Worm (Caenorhabditis elegans): Measurements from ENCODE around the gene ZK897.10.

ZK897.10 gene

DNA sequence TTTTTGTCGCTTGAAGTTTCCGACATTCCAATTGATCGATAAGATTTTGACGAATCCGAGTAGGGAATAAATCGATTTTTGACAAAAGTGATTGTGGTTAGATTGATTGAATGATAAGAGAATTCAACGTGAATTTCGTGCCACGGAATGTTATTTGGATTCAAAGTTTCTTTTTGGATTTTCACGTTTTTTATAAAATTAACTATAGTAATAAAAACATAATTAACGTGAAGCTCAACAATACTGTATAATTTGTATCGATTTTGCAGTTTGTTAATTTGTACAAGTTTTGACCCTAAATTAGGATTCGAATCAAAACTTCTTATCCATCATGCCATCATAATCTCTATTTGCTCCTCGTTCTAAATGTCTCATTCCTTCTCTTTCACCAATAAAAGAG, 20.4 kb upstream of the ZK897.10 start, which contains the start of gene C36H8.1:
C36H8.1 (minus strand) TSS at position 101 of the 400 bp plus-strand sequence.
- no peak for TF ChIP-seq ham-2 (GFP tag; optimal IDR thresholded peaks at IDR 0.05)
- no peak for TF ChIP-seq flh-1 (GFP tag; optimal IDR thresholded peaks at IDR 0.05)
- TF ChIP-seq pha-4 (tag; optimal IDR thresholded peaks at IDR 0.05): no peak
- no peak for TF ChIP-seq unc-120 (tag; optimal IDR thresholded peaks at IDR 0.05; ENCODE audit: poor library complexity, severe bottlenecking)
- no peak for TF ChIP-seq unc-62 (GFP tag; optimal IDR thresholded peaks at IDR 0.05)
- no peak for TF ChIP-seq ceh-43 (GFP tag; optimal IDR thresholded peaks at IDR 0.05)
- no peak for TF ChIP-seq tbx-8 (GFP tag; optimal IDR thresholded peaks at IDR 0.05)
- no peak for TF ChIP-seq nhr-28 (tag; optimal IDR thresholded peaks at IDR 0.05)
- TF ChIP-seq ztf-11 (tag; optimal IDR thresholded peaks at IDR 0.05): no peak
- TF ChIP-seq snpc-4 (tag; optimal IDR thresholded peaks at IDR 0.05): no peak
- TF ChIP-seq unc-39 (tag; optimal IDR thresholded peaks at IDR 0.05): no peak

DNA sequence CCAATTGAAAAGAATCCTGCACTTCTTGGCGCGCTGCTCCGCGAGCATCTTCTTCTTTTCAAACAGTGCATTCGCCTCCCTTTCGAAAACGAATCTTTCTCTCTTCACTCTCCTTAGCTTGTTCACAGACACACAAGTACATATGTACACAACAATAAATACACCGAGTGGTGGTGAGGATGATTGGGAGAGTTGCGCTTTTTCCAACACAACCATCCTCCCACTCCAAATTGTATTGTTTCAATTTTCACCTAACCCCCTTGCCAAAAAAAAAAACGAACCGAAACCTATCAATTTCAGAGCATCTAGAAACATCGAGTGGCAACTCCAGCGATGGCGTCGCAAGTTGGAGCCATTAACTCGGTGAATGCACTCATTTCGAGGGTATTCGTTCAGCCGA, 18.9 kb upstream of the ZK897.10 start, which contains the start of gene inx-6:
inx-6 (plus strand) TSS at position 301 of the 400 bp plus-strand sequence.
- no peak for TF ChIP-seq ceh-39 (tag; optimal IDR thresholded peaks at IDR 0.05)
- no peak for TF ChIP-seq nhr-28 (tag; optimal IDR thresholded peaks at IDR 0.05)
- TF ChIP-seq flh-1 (GFP tag; optimal IDR thresholded peaks at IDR 0.05): no peak
- no peak for TF ChIP-seq elt-3 (tag; optimal IDR thresholded peaks at IDR 0.05)
- no peak for TF ChIP-seq ces-1 (GFP tag; optimal IDR thresholded peaks at IDR 0.05)
- TF ChIP-seq mls-2 (tag; optimal IDR thresholded peaks at IDR 0.05): no peak
- no peak for TF ChIP-seq ceh-83 (GFP tag; optimal IDR thresholded peaks at IDR 0.05)
- TF ChIP-seq nhr-76 (tag; optimal IDR thresholded peaks at IDR 0.05): no peak
- no peak for TF ChIP-seq sptf-1 (tag; optimal IDR thresholded peaks at IDR 0.05)
- TF ChIP-seq ham-2 (GFP tag; optimal IDR thresholded peaks at IDR 0.05): no peak
- TF ChIP-seq unc-62 (GFP tag; optimal IDR thresholded peaks at IDR 0.05): no peak
- TF ChIP-seq bed-3 (GFP tag; optimal IDR thresholded peaks at IDR 0.05): no peak
- TF ChIP-seq mep-1 (tag; optimal IDR thresholded peaks at IDR 0.05): no peak
- TF ChIP-seq snpc-4 (tag; optimal IDR thresholded peaks at IDR 0.05): no peak
- no peak for TF ChIP-seq tbx-8 (GFP tag; optimal IDR thresholded peaks at IDR 0.05)
- TF ChIP-seq nhr-2 (tag; optimal IDR thresholded peaks at IDR 0.05): no peak
- no peak for TF ChIP-seq mab-5 (tag; optimal IDR thresholded peaks at IDR 0.05)
- no peak for TF ChIP-seq nhr-12 (tag; optimal IDR thresholded peaks at IDR 0.05)
- TF ChIP-seq sem-2 (GFP tag; optimal IDR thresholded peaks at IDR 0.05): no peak
- TF ChIP-seq M03D4.4 (tag; optimal IDR thresholded peaks at IDR 0.05): no peak

DNA sequence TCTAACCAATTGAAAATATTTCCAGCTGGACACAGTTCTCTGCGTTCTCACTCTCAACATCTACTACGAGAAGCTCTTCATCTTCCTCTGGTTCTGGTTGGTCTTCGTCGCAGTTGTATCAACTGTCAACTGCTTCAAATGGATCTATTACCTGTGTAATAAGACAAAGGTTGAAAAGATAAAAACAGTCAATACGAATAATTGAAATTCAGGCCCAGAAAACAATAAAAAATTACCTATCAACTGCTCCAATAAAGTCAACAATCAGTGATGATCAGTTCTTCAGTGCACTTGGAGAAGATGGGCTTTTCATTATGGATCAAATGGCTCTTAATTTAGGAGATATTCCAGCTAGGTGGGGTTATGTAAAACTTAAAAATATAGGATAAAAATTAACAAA, 16.4 kb upstream of the ZK897.10 start:
- TF ChIP-seq mls-2 (tag; optimal IDR thresholded peaks at IDR 0.05): no peak
- TF ChIP-seq zip-8 (tag; optimal IDR thresholded peaks at IDR 0.05): no peak
- TF ChIP-seq M03D4.4 (tag; optimal IDR thresholded peaks at IDR 0.05): no peak
- no peak for TF ChIP-seq lsy-2 (tag; optimal IDR thresholded peaks at IDR 0.05)
- no peak for TF ChIP-seq elt-1 (tag; optimal IDR thresholded peaks at IDR 0.05; ENCODE audit: borderline replicate concordance, insufficient read depth)
- no peak for TF ChIP-seq unc-39 (tag; optimal IDR thresholded peaks at IDR 0.05)
- TF ChIP-seq elt-3 (tag; optimal IDR thresholded peaks at IDR 0.05): no peak
- no peak for TF ChIP-seq flh-1 (GFP tag; optimal IDR thresholded peaks at IDR 0.05)
- TF ChIP-seq ceh-39 (tag; optimal IDR thresholded peaks at IDR 0.05): no peak
- TF ChIP-seq nhr-28 (tag; optimal IDR thresholded peaks at IDR 0.05): no peak
- TF ChIP-seq nhr-76 (tag; optimal IDR thresholded peaks at IDR 0.05): no peak
- TF ChIP-seq ztf-11 (tag; optimal IDR thresholded peaks at IDR 0.05): no peak
- TF ChIP-seq bed-3 (GFP tag; optimal IDR thresholded peaks at IDR 0.05): no peak
- TF ChIP-seq nhr-12 (tag; optimal IDR thresholded peaks at IDR 0.05): no peak
- no peak for TF ChIP-seq lin-32 (GFP tag; optimal IDR thresholded peaks at IDR 0.05)
- no peak for TF ChIP-seq pha-4 (tag; optimal IDR thresholded peaks at IDR 0.05)
- no peak for TF ChIP-seq mep-1 (tag; optimal IDR thresholded peaks at IDR 0.05)
- no peak for TF ChIP-seq snpc-4 (tag; optimal IDR thresholded peaks at IDR 0.05)
- no peak for TF ChIP-seq lin-13 (tag; optimal IDR thresholded peaks at IDR 0.05)
- TF ChIP-seq nhr-237 (tag; optimal IDR thresholded peaks at IDR 0.05): no peak

DNA sequence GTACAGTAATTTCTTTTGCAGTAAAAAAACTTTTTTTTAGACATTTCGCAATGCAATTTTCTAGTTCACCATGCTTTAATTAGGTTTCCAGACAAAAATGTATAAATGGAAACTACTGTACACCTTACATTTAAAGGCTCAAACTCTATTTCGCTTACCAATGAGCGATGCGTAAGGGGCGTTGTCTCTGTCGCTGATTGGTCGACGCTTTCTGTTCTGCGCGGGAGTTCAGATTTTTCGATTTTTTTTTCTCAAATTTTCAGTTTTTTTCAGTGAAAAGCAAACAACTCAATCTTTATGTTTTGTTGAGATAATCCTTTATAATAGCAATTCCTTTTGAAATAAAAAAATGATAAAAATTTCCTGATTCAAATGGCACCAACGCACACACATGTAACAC, 11.0 kb upstream of the ZK897.10 start:
- TF ChIP-seq sem-2 (GFP tag; optimal IDR thresholded peaks at IDR 0.05) (no peak), nhr-237 (tag; optimal IDR thresholded peaks at IDR 0.05) (no peak), sptf-1 (tag; optimal IDR thresholded peaks at IDR 0.05) (no peak), elt-3 (tag; optimal IDR thresholded peaks at IDR 0.05) (no peak), snpc-4 (tag; optimal IDR thresholded peaks at IDR 0.05) (no peak), zip-8 (tag; optimal IDR thresholded peaks at IDR 0.05) (no peak)

ce11 chrIV:12755641-12756040, 9.5 kb upstream of the ZK897.10 start:
- peak; percentile 93 for TF ChIP-seq zip-8 (tag; optimal IDR thresholded peaks at IDR 0.05)
- TF ChIP-seq sem-2 (GFP tag; optimal IDR thresholded peaks at IDR 0.05): no peak

Data from whole organism, mixed stage, embryonic.